Worm (Caenorhabditis elegans): ENCODE measurements around the gene soc-2.

DNA sequence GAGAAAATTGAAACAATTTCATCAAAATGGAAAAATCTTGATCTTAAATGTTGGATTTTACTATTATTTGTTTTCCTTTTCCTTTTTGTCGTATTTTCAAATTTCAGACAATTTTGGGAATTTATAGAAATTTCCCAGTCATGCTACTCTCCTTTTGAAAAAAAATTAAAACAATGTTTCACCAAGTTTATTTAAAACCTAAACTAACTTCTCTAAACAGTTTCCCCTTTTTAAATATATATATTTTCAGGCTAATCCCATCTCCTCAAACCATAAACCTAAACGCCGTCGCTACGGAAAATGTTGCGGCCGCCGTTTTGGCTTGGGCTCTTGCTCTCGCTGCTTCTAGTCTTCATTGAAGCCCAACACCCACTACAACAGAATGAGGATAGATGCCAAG, 20.7 kb upstream of the soc-2 start, which contains the start of gene lam-1:
- no peak for TF ChIP-seq pqm-1 (tag; optimal IDR thresholded peaks at IDR 0.05)
- no peak for TF ChIP-seq pha-4 (tag; optimal IDR thresholded peaks at IDR 0.05)
- no peak for TF ChIP-seq lim-6 (tag; optimal IDR thresholded peaks at IDR 0.05)
- TF ChIP-seq hlh-30 (tag; optimal IDR thresholded peaks at IDR 0.05; ENCODE audit: insufficient read depth): no peak
- TF ChIP-seq odd-2 (tag; optimal IDR thresholded peaks at IDR 0.05): no peak
- no peak for TF ChIP-seq pax-1 (tag; optimal IDR thresholded peaks at IDR 0.05)
- TF ChIP-seq eyg-1 (tag; optimal IDR thresholded peaks at IDR 0.05): no peak
- no peak for TF ChIP-seq K09A11.1 (tag; optimal IDR thresholded peaks at IDR 0.05; ENCODE audit: insufficient read depth)
- TF ChIP-seq ets-4 (tag; optimal IDR thresholded peaks at IDR 0.05): no peak
- no peak for TF ChIP-seq elt-2 (tag; optimal IDR thresholded peaks at IDR 0.05)
- TF ChIP-seq fkh-6 (tag; optimal IDR thresholded peaks at IDR 0.05): no peak
- TF ChIP-seq nhr-11 (tag; optimal IDR thresholded peaks at IDR 0.05): no peak
- TF ChIP-seq ceh-48 (tag; optimal IDR thresholded peaks at IDR 0.05): no peak
- TF ChIP-seq fkh-10 (GFP tag; optimal IDR thresholded peaks at IDR 0.05): no peak

All from whole organism, late embryonic.